Worm (Caenorhabditis elegans): ENCODE data around the gene R05F9.9.

DNA sequence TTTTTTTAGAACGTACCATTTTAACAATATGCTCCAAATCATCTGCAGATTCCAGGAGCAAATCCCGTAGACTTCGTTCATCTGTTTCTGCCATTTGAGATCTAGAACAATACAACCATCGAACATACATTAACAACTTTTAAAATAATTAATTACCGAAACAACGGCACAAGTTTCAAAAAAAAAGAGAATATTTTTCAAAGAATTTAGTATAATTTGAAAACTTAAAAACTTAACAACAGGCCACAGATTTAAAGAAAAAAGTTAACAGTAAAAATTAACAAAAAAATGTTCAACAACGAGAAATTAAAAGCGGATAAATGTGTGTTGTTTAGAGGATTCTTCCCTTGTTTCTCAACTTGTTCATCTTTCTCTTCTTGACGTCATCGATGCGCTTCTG is 41.9 kb upstream of the R05F9.9 start, which contains the start of gene mdt-4:
- no peak for TF ChIP-seq ceh-88 (GFP tag; IDR thresholded peaks at IDR 0.05)
- TF ChIP-seq lin-14 (GFP tag; optimal IDR thresholded peaks at IDR 0.05): no peak

Data from whole organism, L1 larva.